Fruit fly (Drosophila melanogaster) whole organism, embryonic: Measurements from ENCODE around the gene NK7.1.

Experiments used
- Aef1 ChIP-seq: fragments of 200-800 bp; sonication (Bioruptor generic); IDR thresholded peaks from 3 replicates; pipeline ENCODE4 v1.3.6; 2022; ENCODE audit warnings: missing biosample characterization, missing genetic modification characterization
- Atf-2 ChIP-seq: fragments of 200-800 bp; sonication (Bioruptor generic); optimal IDR thresholded peaks from 2 replicates; lab custom pipeline; 2016; ENCODE audit warnings: missing biosample characterization, missing genetic modification characterization
- C15 ChIP-seq: fragments of 200-800 bp; sonication (Bioruptor generic); IDR thresholded peaks from 3 replicates; pipeline ENCODE4 v1.3.6; 2022; ENCODE audit warnings: missing biosample characterization, missing genetic modification characterization
- CG10462 ChIP-seq: fragments of 200-800 bp; sonication (Bioruptor generic); optimal IDR thresholded peaks from 2 replicates; lab custom pipeline; 2016; ENCODE audit warnings: missing biosample characterization, missing genetic modification characterization
- CG11247 ChIP-seq: fragments of 200-800 bp; sonication (Bioruptor generic); IDR thresholded peaks from 2 replicates; pipeline ENCODE4 v1.3.6; 2022; ENCODE audit warnings: missing biosample characterization, missing genetic modification characterization
- CG12769 ChIP-seq: fragments of 200-800 bp; sonication (Bioruptor generic); optimal IDR thresholded peaks from 2 replicates; lab custom pipeline; 2019; ENCODE audit warnings: missing biosample characterization, mild to moderate bottlenecking, missing genetic modification characterization, moderate library complexity
- CG14667 ChIP-seq: fragments of 200-800 bp; sonication (Bioruptor generic); IDR thresholded peaks from 2 replicates; pipeline ENCODE4 v1.3.6; 2022; ENCODE audit warnings: missing biosample characterization, missing genetic modification characterization
- CG14965 ChIP-seq: fragments of 200-800 bp; sonication (Bioruptor generic); optimal IDR thresholded peaks from 2 replicates; lab custom pipeline; 2016; ENCODE audit warnings: missing biosample characterization, missing genetic modification characterization, borderline replicate concordance
- CG15479 ChIP-seq: fragments of 200-800 bp; sonication (Bioruptor generic); optimal IDR thresholded peaks from 3 replicates; lab custom pipeline; 2019; ENCODE audit warnings: missing biosample characterization, mild to moderate bottlenecking, missing genetic modification characterization, moderate library complexity
- CG17186 ChIP-seq: fragments of 200-800 bp; sonication (Bioruptor generic); optimal IDR thresholded peaks from 3 replicates; lab custom pipeline; 2017; ENCODE audit warnings: missing biosample characterization, missing genetic modification reagents, missing genetic modification characterization
- CG17802 ChIP-seq: fragments of 200-800 bp; sonication (Bioruptor generic); optimal IDR thresholded peaks from 2 replicates; lab custom pipeline; 2018; ENCODE audit warnings: missing biosample characterization, mild to moderate bottlenecking, missing genetic modification characterization, moderate library complexity
- CG2129 ChIP-seq: fragments of 200-800 bp; sonication (Bioruptor generic); IDR thresholded peaks from 2 replicates; pipeline ENCODE4 v1.3.6; 2022; ENCODE audit warnings: missing biosample characterization, missing genetic modification characterization; ENCODE audit not compliant: partially characterized antibody
- CG2678 ChIP-seq: fragments of 200-800 bp; sonication (Bioruptor generic); optimal IDR thresholded peaks from 3 replicates; lab custom pipeline; 2019; ENCODE audit warnings: missing biosample characterization, mild to moderate bottlenecking, missing genetic modification characterization, moderate library complexity
- CG3065 ChIP-seq: fragments of 200-800 bp; sonication (Bioruptor generic); optimal IDR thresholded peaks from 2 replicates; lab custom pipeline; 2016; ENCODE audit warnings: missing biosample characterization, missing genetic modification characterization
- CG3407 ChIP-seq: fragments of 200-800 bp; sonication (Bioruptor generic); optimal IDR thresholded peaks from 2 replicates; lab custom pipeline; 2018; ENCODE audit warnings: missing biosample characterization, mild to moderate bottlenecking, missing genetic modification characterization
- CG5180 ChIP-seq: fragments of 200-800 bp; sonication (Bioruptor generic); optimal IDR thresholded peaks from 3 replicates; lab custom pipeline; 2017; ENCODE audit warnings: missing biosample characterization, missing genetic modification characterization, mild to moderate bottlenecking, moderate library complexity, missing genetic modification reagents
- CG7357 ChIP-seq: fragments of 200-800 bp; sonication (Bioruptor generic); IDR thresholded peaks from 3 replicates; pipeline ENCODE4 v1.3.6; 2022; ENCODE audit warnings: missing biosample characterization, missing genetic modification characterization
- CG7745 ChIP-seq: fragments of 200-800 bp; sonication (Bioruptor generic); optimal IDR thresholded peaks from 2 replicates; lab custom pipeline; 2018; ENCODE audit warnings: missing biosample characterization, mild to moderate bottlenecking, missing genetic modification characterization, moderate library complexity
- Fer2 ChIP-seq: fragments of 200-800 bp; sonication (Bioruptor generic); optimal IDR thresholded peaks from 2 replicates; lab custom pipeline; 2018; ENCODE audit warnings: missing biosample characterization, mild to moderate bottlenecking, missing genetic modification characterization, moderate library complexity
- Kr ChIP-seq: fragments of 200-800 bp; sonication (Bioruptor generic); optimal IDR thresholded peaks from 2 replicates; lab custom pipeline; 2017; ENCODE audit warnings: missing biosample characterization, mild to moderate bottlenecking, missing genetic modification characterization
- MBD-R2 ChIP-seq: fragments of 200-800 bp; sonication (Bioruptor generic); IDR thresholded peaks from 2 replicates; pipeline ENCODE4 v1.3.6; 2022; ENCODE audit warnings: missing biosample characterization, missing genetic modification characterization
- Med ChIP-seq: fragments of 200-800 bp; sonication (Bioruptor generic); peaks from one replicate; lab custom pipeline; 2016; ENCODE audit warnings: missing biosample characterization, missing genetic modification characterization, mild to moderate bottlenecking, inconsistent platforms, moderate library complexity
- NK7.1 ChIP-seq: fragments of 200-800 bp; sonication (Bioruptor generic); optimal IDR thresholded peaks from 3 replicates; lab custom pipeline; 2016; ENCODE audit warnings: missing biosample characterization, missing genetic modification characterization
- Ptx1 ChIP-seq: fragments of 200-800 bp; sonication (Bioruptor generic); IDR thresholded peaks from 2 replicates; pipeline ENCODE4 v1.3.6; 2022; ENCODE audit warnings: missing biosample characterization, missing genetic modification characterization
- Six4 ChIP-seq: fragments of 200-800 bp; sonication (Bioruptor generic); optimal IDR thresholded peaks from 2 replicates; lab custom pipeline; 2016; ENCODE audit warnings: missing biosample characterization, missing genetic modification characterization
- Taf1 ChIP-seq: fragments of 200-800 bp; sonication (Bioruptor generic); IDR thresholded peaks from 2 replicates; pipeline ENCODE4 v1.3.6; 2022; ENCODE audit warnings: missing biosample characterization, missing genetic modification characterization
- aop ChIP-seq: fragments of 200-800 bp; sonication (Bioruptor generic); IDR thresholded peaks from 2 replicates; pipeline ENCODE4 v1.3.6; 2022; ENCODE audit warnings: missing biosample characterization, missing genetic modification characterization
- bab2 ChIP-seq: fragments of 200-800 bp; sonication (Bioruptor generic); optimal IDR thresholded peaks from 2 replicates; lab custom pipeline; 2016; ENCODE audit warnings: missing biosample characterization, missing genetic modification characterization
- chinmo ChIP-seq: fragments of 200-800 bp; sonication (Bioruptor generic); IDR thresholded peaks from 4 replicates; pipeline ENCODE4 v1.3.6; 2022; ENCODE audit warnings: missing biosample characterization, missing genetic modification characterization; ENCODE audit not compliant: partially characterized antibody
- cwo ChIP-seq: fragments of 200-800 bp; sonication (Bioruptor generic); optimal IDR thresholded peaks from 3 replicates; lab custom pipeline; 2017; ENCODE audit warnings: missing biosample characterization, missing genetic modification characterization, mild to moderate bottlenecking, moderate library complexity, missing genetic modification reagents
- ftz-f1 ChIP-seq: fragments of 200-800 bp; sonication (Bioruptor generic); optimal IDR thresholded peaks from 2 replicates; lab custom pipeline; 2016; ENCODE audit warnings: missing biosample characterization, missing genetic modification characterization
- gcm ChIP-seq: fragments of 200-800 bp; sonication (Bioruptor generic); optimal IDR thresholded peaks from 2 replicates; lab custom pipeline; 2019; ENCODE audit warnings: missing biosample characterization, mild to moderate bottlenecking, missing genetic modification characterization, moderate library complexity
- lbe ChIP-seq: fragments of 200-800 bp; sonication (Bioruptor generic); optimal IDR thresholded peaks from 2 replicates; lab custom pipeline; 2016; ENCODE audit warnings: missing biosample characterization, mild to moderate bottlenecking, missing genetic modification characterization
- mirr ChIP-seq: fragments of 200-800 bp; sonication (Bioruptor generic); optimal IDR thresholded peaks from 3 replicates; lab custom pipeline; 2018; ENCODE audit warnings: missing biosample characterization, mild to moderate bottlenecking, missing genetic modification characterization
- mld ChIP-seq: fragments of 200-800 bp; sonication (Bioruptor generic); IDR thresholded peaks from 3 replicates; pipeline ENCODE4 v1.3.6; 2022; ENCODE audit warnings: missing biosample characterization, missing genetic modification characterization; ENCODE audit not compliant: partially characterized antibody
- nmo ChIP-seq: fragments of 200-800 bp; sonication (Bioruptor generic); optimal IDR thresholded peaks from 2 replicates; lab custom pipeline; 2018; ENCODE audit warnings: missing biosample characterization, mild to moderate bottlenecking, missing genetic modification characterization, moderate library complexity
- slou ChIP-seq: fragments of 200-800 bp; sonication (Bioruptor generic); optimal IDR thresholded peaks from 3 replicates; lab custom pipeline; 2016; ENCODE audit warnings: missing biosample characterization, missing genetic modification characterization
- tgo ChIP-seq: fragments of 200-800 bp; sonication (Bioruptor generic); IDR thresholded peaks from 3 replicates; pipeline ENCODE4 v1.3.6; 2022; ENCODE audit warnings: missing biosample characterization, missing genetic modification characterization
- tio ChIP-seq: fragments of 200-800 bp; sonication (Bioruptor generic); optimal IDR thresholded peaks from 2 replicates; lab custom pipeline; 2017; ENCODE audit warnings: missing biosample characterization, missing genetic modification characterization, inconsistent platforms
- toy ChIP-seq: fragments of 200-800 bp; sonication (Bioruptor generic); IDR thresholded peaks from 2 replicates; pipeline ENCODE4 v1.3.6; 2022; ENCODE audit warnings: missing biosample characterization, missing genetic modification characterization
- unpg ChIP-seq: fragments of 200-800 bp; sonication (Bioruptor generic); optimal IDR thresholded peaks from 3 replicates; lab custom pipeline; 2018; ENCODE audit warnings: missing biosample characterization, mild to moderate bottlenecking, missing genetic modification characterization, moderate library complexity
- vfl ChIP-seq: fragments of 200-800 bp; sonication (Bioruptor generic); optimal IDR thresholded peaks from 2 replicates; lab custom pipeline; 2016; ENCODE audit warnings: missing biosample characterization, missing genetic modification characterization
- vvl ChIP-seq: fragments of 200-800 bp; sonication (Bioruptor generic); IDR thresholded peaks from 2 replicates; pipeline ENCODE4 v1.3.6; 2022; ENCODE audit warnings: missing biosample characterization, missing genetic modification characterization
- wek ChIP-seq: fragments of 200-800 bp; sonication (Bioruptor generic); optimal IDR thresholded peaks from 3 replicates; lab custom pipeline; 2018; ENCODE audit warnings: missing biosample characterization, mild to moderate bottlenecking, missing genetic modification characterization, moderate library complexity
- zf30C ChIP-seq: fragments of 200-800 bp; sonication (Bioruptor generic); optimal IDR thresholded peaks from 3 replicates; lab custom pipeline; 2018; ENCODE audit warnings: missing biosample characterization, mild to moderate bottlenecking, missing genetic modification characterization

The NK7.1 gene

DNA sequence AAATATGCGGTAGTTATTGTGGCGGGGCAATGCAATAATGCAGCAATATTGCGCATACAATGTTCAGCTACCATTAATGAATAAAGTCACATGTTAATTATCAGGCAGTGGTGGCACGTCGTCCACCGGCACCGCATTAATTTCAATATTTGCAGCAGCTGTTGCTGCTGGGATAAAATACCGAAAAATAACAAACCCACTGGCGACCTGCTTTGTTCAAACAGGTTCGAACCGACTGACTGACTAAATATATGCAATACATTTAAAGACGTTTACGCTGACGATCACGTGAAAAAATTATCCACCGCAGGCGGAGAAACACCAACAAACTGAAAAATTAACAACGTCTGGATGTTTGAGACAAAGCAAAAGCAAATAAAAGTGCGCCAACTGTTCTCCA, 75.3 kb downstream of the NK7.1 start (continued):
- TF ChIP-seq Taf1 (GFP tag; lab: Robert Waterston, UW) (no peak), CG14667 (GFP tag; lab: Robert Waterston, UW) (no peak), vvl (GFP tag; lab: Robert Waterston, UW) (peak; percentile 23; the same call in 1 of the 2 replicates), Atf-2 (GFP tag; lab: Kevin White, UChicago) (no peak), CG11247 (GFP tag; lab: Robert Waterston, UW) (no peak), CG3407 (GFP tag; lab: Kevin White, UChicago) (no peak), lbe (GFP tag; lab: Kevin White, UChicago) (no peak), unpg (GFP tag; lab: Kevin White, UChicago) (no peak), CG12769 (peak; percentile 48), toy (no peak), vfl (GFP tag; lab: Kevin White, UChicago) (no peak), gcm (GFP tag; lab: Kevin White, UChicago) (no peak), Fer2 (tag; lab: Kevin White, UChicago) (no peak), mirr (no peak), CG17186 (no peak), CG2678 (tag; lab: Kevin White, UChicago) (no peak), slou (no peak), CG7745 (tag; lab: Kevin White, UChicago) (no peak), CG5180 (GFP tag; lab: Kevin White, UChicago) (peak; percentile 94), Six4 (GFP tag; lab: Kevin White, UChicago) (no peak), nmo (GFP tag; lab: Kevin White, UChicago) (no peak), bab2 (GFP tag; lab: Kevin White, UChicago) (no peak), NK7.1 (GFP tag; lab: Kevin White, UChicago) (no peak), zf30C (GFP tag; lab: Kevin White, UChicago) (no peak), CG2129 (GFP tag; lab: Robert Waterston, UW) (no peak), wek (GFP tag; lab: Kevin White, UChicago) (peak; percentile 5), CG10462 (GFP tag; lab: Kevin White, UChicago) (no peak), tgo (GFP tag; lab: Robert Waterston, UW) (no peak), aop (GFP tag; lab: Robert Waterston, UW) (no peak), Aef1 (GFP tag; lab: Robert Waterston, UW) (no peak), Ptx1 (GFP tag; lab: Robert Waterston, UW) (no peak), Kr (GFP tag; lab: Kevin White, UChicago) (no peak), ftz-f1 (GFP tag; lab: Kevin White, UChicago) (no peak), Med (GFP tag; lab: Kevin White, UChicago) (peak; percentile 51), mld (GFP tag; lab: Robert Waterston, UW) (no peak), CG3065 (GFP tag; lab: Kevin White, UChicago) (no peak), CG15479 (GFP tag; lab: Kevin White, UChicago) (no peak), C15 (GFP tag; lab: Robert Waterston, UW) (no peak), CG17802 (tag; lab: Kevin White, UChicago) (no peak), cwo (GFP tag; lab: Kevin White, UChicago) (peak; percentile 47), CG14965 (GFP tag; lab: Kevin White, UChicago) (no peak), CG7357 (no peak), tio (GFP tag; lab: Kevin White, UChicago) (no peak), MBD-R2 (GFP tag; lab: Robert Waterston, UW) (no peak), chinmo (GFP tag; lab: Robert Waterston, UW) (0 out of 4 replicates have a peak, but pooled peaks have one; percentile 63)
